Fruit fly (Drosophila melanogaster) whole organism, embryonic: ENCODE measurements around the gene CG7272.

Experiments used
- ATbp ChIP-seq: fragments of 200-800 bp; sonication (Bioruptor generic); optimal IDR thresholded peaks from 2 replicates; lab custom pipeline; 2017; ENCODE audit warnings: missing biosample characterization, mild to moderate bottlenecking, missing genetic modification characterization, missing genetic modification reagents
- Aef1 ChIP-seq: fragments of 200-800 bp; sonication (Bioruptor generic); IDR thresholded peaks from 3 replicates; pipeline ENCODE4 v1.3.6; 2022; ENCODE audit warnings: missing biosample characterization, missing genetic modification characterization
- Atf3 ChIP-seq: fragments of 200-800 bp; sonication (Bioruptor generic); optimal IDR thresholded peaks from 3 replicates; lab custom pipeline; 2016; ENCODE audit warnings: missing biosample characterization, missing genetic modification characterization
- C15 ChIP-seq: fragments of 200-800 bp; sonication (Bioruptor generic); IDR thresholded peaks from 3 replicates; pipeline ENCODE4 v1.3.6; 2022; ENCODE audit warnings: missing biosample characterization, missing genetic modification characterization
- CG10147 ChIP-seq: fragments of 200-800 bp; sonication (Bioruptor generic); optimal IDR thresholded peaks from 2 replicates; lab custom pipeline; 2019; ENCODE audit warnings: missing biosample characterization, mild to moderate bottlenecking, missing genetic modification characterization, moderate library complexity
- CG10565 ChIP-seq: fragments of 200-800 bp; sonication (Bioruptor generic); optimal IDR thresholded peaks from 3 replicates; lab custom pipeline; 2016; ENCODE audit warnings: missing biosample characterization, mild to moderate bottlenecking, missing genetic modification characterization
- CG12942 ChIP-seq: fragments of 200-800 bp; sonication (Bioruptor generic); optimal IDR thresholded peaks from 3 replicates; lab custom pipeline; 2016; ENCODE audit warnings: missing biosample characterization, missing genetic modification characterization
- CG13287 ChIP-seq: fragments of 200-800 bp; sonication (Bioruptor generic); IDR thresholded peaks from 2 replicates; pipeline ENCODE4 v1.3.6; 2022; ENCODE audit warnings: missing biosample characterization, missing genetic modification characterization; ENCODE audit not compliant: partially characterized antibody
- CG13624 ChIP-seq: fragments of 200-800 bp; sonication (Bioruptor generic); optimal IDR thresholded peaks from 2 replicates; lab custom pipeline; 2016; ENCODE audit warnings: missing biosample characterization, missing genetic modification characterization
- CG1529 ChIP-seq: fragments of 200-800 bp; sonication (Bioruptor generic); optimal IDR thresholded peaks from 3 replicates; lab custom pipeline; 2018; ENCODE audit warnings: missing biosample characterization, missing genetic modification characterization
- CG17385 ChIP-seq: fragments of 200-800 bp; sonication (Bioruptor generic); optimal IDR thresholded peaks from 3 replicates; lab custom pipeline; 2018; ENCODE audit warnings: missing biosample characterization, mild to moderate bottlenecking, missing genetic modification characterization
- CG17568 ChIP-seq: fragments of 200-800 bp; sonication (Bioruptor generic); optimal IDR thresholded peaks from 2 replicates; lab custom pipeline; 2018; ENCODE audit warnings: missing biosample characterization, mild to moderate bottlenecking, missing genetic modification characterization, moderate library complexity
- CG3163 ChIP-seq: fragments of 200-800 bp; sonication (Bioruptor generic); optimal IDR thresholded peaks from 3 replicates; lab custom pipeline; 2016; ENCODE audit warnings: missing biosample characterization, missing genetic modification characterization
- CG32532 ChIP-seq: fragments of 200-800 bp; sonication (Bioruptor generic); IDR thresholded peaks from 2 replicates; pipeline ENCODE4 v1.3.6; 2022; ENCODE audit warnings: missing biosample characterization, missing genetic modification characterization
- CG34376 ChIP-seq: fragments of 200-800 bp; sonication (Bioruptor generic); optimal IDR thresholded peaks from 2 replicates; lab custom pipeline; 2018; ENCODE audit warnings: missing biosample characterization, mild to moderate bottlenecking, missing genetic modification characterization
- CG4282 ChIP-seq: fragments of 200-800 bp; sonication (Bioruptor generic); optimal IDR thresholded peaks from 2 replicates; lab custom pipeline; 2016; ENCODE audit warnings: missing biosample characterization, missing genetic modification characterization
- CG5180 ChIP-seq: fragments of 200-800 bp; sonication (Bioruptor generic); optimal IDR thresholded peaks from 3 replicates; lab custom pipeline; 2017; ENCODE audit warnings: missing biosample characterization, missing genetic modification characterization, mild to moderate bottlenecking, moderate library complexity, missing genetic modification reagents
- CG6683 ChIP-seq: fragments of 200-800 bp; sonication (Bioruptor generic); optimal IDR thresholded peaks from 2 replicates; lab custom pipeline; 2017; ENCODE audit warnings: missing biosample characterization, mild to moderate bottlenecking, missing genetic modification characterization, missing genetic modification reagents
- CG7357 ChIP-seq: fragments of 200-800 bp; sonication (Bioruptor generic); IDR thresholded peaks from 3 replicates; pipeline ENCODE4 v1.3.6; 2022; ENCODE audit warnings: missing biosample characterization, missing genetic modification characterization
- CG9797 ChIP-seq: fragments of 200-800 bp; sonication (Bioruptor generic); optimal IDR thresholded peaks from 3 replicates; lab custom pipeline; 2018; ENCODE audit warnings: missing biosample characterization, mild to moderate bottlenecking, missing genetic modification characterization
- CG9876 ChIP-seq: fragments of 200-800 bp; sonication (Bioruptor generic); optimal IDR thresholded peaks from 2 replicates; lab custom pipeline; 2016; ENCODE audit warnings: missing biosample characterization, missing genetic modification characterization
- D19B ChIP-seq: fragments of 200-800 bp; sonication (Bioruptor generic); optimal IDR thresholded peaks from 2 replicates; lab custom pipeline; 2017; ENCODE audit warnings: missing biosample characterization, mild to moderate bottlenecking, missing genetic modification characterization
- HmgZ ChIP-seq: fragments of 200-800 bp; sonication (Bioruptor generic); optimal IDR thresholded peaks from 2 replicates; lab custom pipeline; 2018; ENCODE audit warnings: missing biosample characterization, mild to moderate bottlenecking, missing genetic modification characterization
- Hr78 ChIP-seq, 2 experiments: fragments of 200-800 bp in 1 of 2; fragments of >200 bp in 1 of 2; sonication (Bioruptor generic) in 1 of 2; optimal IDR thresholded peaks; 2 replicates each; lab custom pipeline; 2017 to 2019; ENCODE audit warnings: missing biosample characterization in 2 of 2, missing genetic modification characterization in 2 of 2, mild to moderate bottlenecking in 1 of 2, moderate library complexity in 1 of 2
- MBD-R2 ChIP-seq: fragments of 200-800 bp; sonication (Bioruptor generic); IDR thresholded peaks from 2 replicates; pipeline ENCODE4 v1.3.6; 2022; ENCODE audit warnings: missing biosample characterization, missing genetic modification characterization
- Med ChIP-seq: fragments of 200-800 bp; sonication (Bioruptor generic); peaks from one replicate; lab custom pipeline; 2016; ENCODE audit warnings: missing biosample characterization, missing genetic modification characterization, mild to moderate bottlenecking, inconsistent platforms, moderate library complexity
- NC2α ChIP-seq: fragments of 200-800 bp; sonication (Bioruptor generic); optimal IDR thresholded peaks from 2 replicates; lab custom pipeline; 2016; ENCODE audit warnings: missing biosample characterization, missing genetic modification characterization
- Neu2 ChIP-seq: fragments of 200-800 bp; sonication (Bioruptor generic); optimal IDR thresholded peaks from 3 replicates; lab custom pipeline; 2016; ENCODE audit warnings: missing biosample characterization, missing genetic modification characterization, borderline replicate concordance
- Taf1 ChIP-seq: fragments of 200-800 bp; sonication (Bioruptor generic); IDR thresholded peaks from 2 replicates; pipeline ENCODE4 v1.3.6; 2022; ENCODE audit warnings: missing biosample characterization, missing genetic modification characterization
- Tbp ChIP-seq: fragments of >200 bp; optimal IDR thresholded peaks from 2 replicates; lab custom pipeline; 2018; ENCODE audit warnings: missing biosample characterization, missing genetic modification characterization
- Usf ChIP-seq: fragments of 200-800 bp; sonication (Bioruptor generic); optimal IDR thresholded peaks from 2 replicates; lab custom pipeline; 2017; ENCODE audit warnings: missing genotype, missing biosample characterization, missing genetic modification characterization
- ara ChIP-seq: fragments of 200-800 bp; sonication (Bioruptor generic); IDR thresholded peaks from 2 replicates; pipeline ENCODE4 v1.3.6; 2022; ENCODE audit warnings: missing biosample characterization, missing genetic modification characterization
- ash1 ChIP-seq: fragments of 200-800 bp; sonication (Bioruptor generic); optimal IDR thresholded peaks from 2 replicates; lab custom pipeline; 2018; ENCODE audit warnings: missing biosample characterization, mild to moderate bottlenecking, missing genetic modification characterization
- bowl ChIP-seq: fragments of 200-800 bp; sonication (Bioruptor generic); IDR thresholded peaks from 2 replicates; pipeline ENCODE4 v1.3.6; 2022; ENCODE audit warnings: missing biosample characterization, missing genetic modification characterization
- br ChIP-seq: fragments of >200 bp; optimal IDR thresholded peaks from 2 replicates; lab custom pipeline; 2017
- cad ChIP-seq: fragments of >200 bp; optimal IDR thresholded peaks from 2 replicates; lab custom pipeline; 2017; ENCODE audit warnings: missing biosample characterization, missing genetic modification characterization
- chm ChIP-seq: fragments of 200-800 bp; sonication (Bioruptor generic); IDR thresholded peaks from 2 replicates; pipeline ENCODE4 v1.3.6; 2022; ENCODE audit warnings: missing biosample characterization, missing genetic modification characterization
- ci ChIP-seq: fragments of 200-800 bp; sonication (Bioruptor generic); IDR thresholded peaks from 3 replicates; pipeline ENCODE4 v1.3.6; 2022; ENCODE audit warnings: missing biosample characterization, missing genetic modification characterization
- dm ChIP-seq: fragments of 200-800 bp; sonication (Bioruptor generic); optimal IDR thresholded peaks from 3 replicates; lab custom pipeline; 2016; ENCODE audit warnings: missing biosample characterization, missing genetic modification characterization
- fd96Cb ChIP-seq: fragments of 200-800 bp; sonication (Bioruptor generic); optimal IDR thresholded peaks from 2 replicates; lab custom pipeline; 2018; ENCODE audit warnings: missing biosample characterization, mild to moderate bottlenecking, missing genetic modification characterization, moderate library complexity
- grn ChIP-seq: fragments of 200-800 bp; sonication (Bioruptor generic); optimal IDR thresholded peaks from 3 replicates; lab custom pipeline; 2017; ENCODE audit warnings: missing biosample characterization, missing genetic modification characterization
- gt ChIP-seq: fragments of 200-800 bp; sonication (Bioruptor generic); IDR thresholded peaks from 2 replicates; pipeline ENCODE4 v1.3.6; 2022; ENCODE audit warnings: missing biosample characterization, missing genetic modification characterization
- ham ChIP-seq: fragments of 200-800 bp; sonication (Bioruptor generic); IDR thresholded peaks from 2 replicates; pipeline ENCODE4 v1.3.6; 2022; ENCODE audit warnings: missing biosample characterization, missing genetic modification characterization
- hbn ChIP-seq: fragments of 200-800 bp; sonication (Bioruptor generic); IDR thresholded peaks from 2 replicates; pipeline ENCODE4 v1.3.6; 2022; ENCODE audit warnings: missing biosample characterization, missing genetic modification characterization; ENCODE audit not compliant: partially characterized antibody
- jigr1 ChIP-seq: fragments of 200-800 bp; sonication (Bioruptor generic); IDR thresholded peaks from 3 replicates; pipeline ENCODE4 v1.3.6; 2022; ENCODE audit warnings: missing biosample characterization, missing genetic modification characterization
- jing ChIP-seq: fragments of 200-800 bp; sonication (Bioruptor generic); optimal IDR thresholded peaks from 2 replicates; lab custom pipeline; 2018; ENCODE audit warnings: missing biosample characterization, mild to moderate bottlenecking, missing genetic modification characterization
- nerfin-2 ChIP-seq: fragments of 200-800 bp; sonication (Bioruptor generic); IDR thresholded peaks from 2 replicates; pipeline ENCODE4 v1.3.6; 2022; ENCODE audit warnings: missing biosample characterization, missing genetic modification characterization; ENCODE audit not compliant: partially characterized antibody
- nom ChIP-seq: fragments of 200-800 bp; sonication (Bioruptor generic); optimal IDR thresholded peaks from 2 replicates; lab custom pipeline; 2017; ENCODE audit warnings: missing biosample characterization, missing genetic modification characterization, mild to moderate bottlenecking, moderate library complexity, missing genetic modification reagents
- pan ChIP-seq, 4 experiments: fragments of >200 bp in 3 of 4; fragments of 200-800 bp in 1 of 4; sonication (Bioruptor generic) in 1 of 4; optimal IDR thresholded peaks in 3 of 4; IDR thresholded peaks in 1 of 4; 2 replicates each; pipeline versions ENCODE4 v1.3.6 to Lab custom; 2017 to 2022; ENCODE audit warnings: missing biosample characterization in 2 of 4, missing genetic modification characterization in 2 of 4, mixed read lengths in 1 of 4
- tup ChIP-seq: fragments of 200-800 bp; sonication (Bioruptor generic); optimal IDR thresholded peaks from 2 replicates; lab custom pipeline; 2016; ENCODE audit warnings: missing biosample characterization, mild to moderate bottlenecking, missing genetic modification characterization, moderate library complexity
- vvl ChIP-seq: fragments of 200-800 bp; sonication (Bioruptor generic); IDR thresholded peaks from 2 replicates; pipeline ENCODE4 v1.3.6; 2022; ENCODE audit warnings: missing biosample characterization, missing genetic modification characterization
- zf30C ChIP-seq: fragments of 200-800 bp; sonication (Bioruptor generic); optimal IDR thresholded peaks from 3 replicates; lab custom pipeline; 2018; ENCODE audit warnings: missing biosample characterization, mild to moderate bottlenecking, missing genetic modification characterization

Gene CG7272

DNA sequence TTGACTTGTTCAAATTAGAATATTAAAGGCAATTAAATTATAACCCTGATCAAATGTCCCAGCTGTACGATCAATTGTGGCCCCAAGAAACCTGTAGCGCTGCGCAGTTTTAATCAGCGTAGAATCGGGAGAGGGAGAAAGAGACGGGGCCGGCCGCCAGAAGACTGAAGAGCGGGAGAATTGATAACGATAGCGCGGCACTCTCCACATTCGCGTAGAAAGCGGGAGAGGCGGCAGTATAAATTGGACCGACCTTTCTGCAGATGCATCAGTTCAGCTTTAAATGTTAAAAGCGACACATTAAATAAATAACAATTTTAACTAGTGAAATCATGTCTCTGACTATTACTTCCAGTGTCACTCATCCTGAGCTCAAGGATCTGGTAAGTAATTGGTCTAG, 10.0 kb downstream of the CG7272 start, which contains the start of gene MsrA (continued):
- TF ChIP-seq ATbp (no peak), CG32532 (GFP tag; lab: Robert Waterston, UW) (peak; percentile 35; the same call in 1 of the 2 replicates), nom (GFP tag; lab: Kevin White, UChicago) (peak; percentile 58), Med (GFP tag; lab: Kevin White, UChicago) (peak; percentile 44), C15 (no peak), vvl (GFP tag; lab: Robert Waterston, UW) (no peak), jing (no peak), grn (GFP tag; lab: Kevin White, UChicago) (peak; percentile 45), CG10147 (GFP tag; lab: Kevin White, UChicago) (no peak), CG5180 (GFP tag; lab: Kevin White, UChicago) (no peak), CG10565 (GFP tag; lab: Kevin White, UChicago) (no peak), ara (GFP tag; lab: Robert Waterston, UW) (no peak), Usf (GFP tag; lab: Kevin White, UChicago) (no peak), bowl (no peak), MBD-R2 (GFP tag; lab: Robert Waterston, UW) (no peak), Taf1 (no peak), CG7357 (no peak), CG12942 (GFP tag; lab: Kevin White, UChicago) (no peak), HmgZ (tag; lab: Kevin White, UChicago) (no peak), br (lab: Kevin White, UChicago) (no peak), nerfin-2 (no peak), ash1 (GFP tag; lab: Kevin White, UChicago) (no peak), Neu2 (GFP tag; lab: Kevin White, UChicago) (no peak), CG17568 (no peak), ci (GFP tag; lab: Robert Waterston, UW) (0 out of 3 replicates have a peak, but pooled peaks have one; percentile 29), cad (GFP tag; lab: Kevin White, UChicago) (no peak), fd96Cb (tag; lab: Kevin White, UChicago) (no peak), CG3163 (GFP tag; lab: Kevin White, UChicago) (peak; percentile 59), pan (optimal IDR thresholded peaks at IDR 0.05; lab: Kevin White, UChicago) (no peak), pan (GFP tag; optimal IDR thresholded peaks at IDR 0.05 in 1 of 2, IDR thresholded peaks at IDR 0.05 in 1 of 2) (no peak), chm (no peak), CG6683 (GFP tag; lab: Kevin White, UChicago) (no peak), CG34376 (GFP tag; lab: Kevin White, UChicago) (peak; percentile 28), Hr78 (GFP tag; optimal IDR thresholded peaks at IDR 0.05; lab: Kevin White, UChicago) (no peak), CG13287 (GFP tag; lab: Robert Waterston, UW) (no peak; the same call in 1 of the 2 replicates), tup (GFP tag; lab: Kevin White, UChicago) (no peak), hbn (GFP tag; lab: Robert Waterston, UW) (no peak), jigr1 (GFP tag; lab: Robert Waterston, UW) (no peak), CG1529 (no peak), dm (GFP tag; lab: Kevin White, UChicago) (no peak), zf30C (GFP tag; lab: Kevin White, UChicago) (no peak), CG17385 (peak; percentile 16), CG4282 (GFP tag; lab: Kevin White, UChicago) (no peak), CG9876 (no peak), ham (GFP tag; lab: Robert Waterston, UW) (no peak), CG13624 (no peak), NC2α (GFP tag; lab: Kevin White, UChicago) (no peak), Tbp (GFP tag; lab: Kevin White, UChicago) (no peak), CG9797 (GFP tag; lab: Kevin White, UChicago) (no peak), gt (no peak), Aef1 (GFP tag; lab: Robert Waterston, UW) (no peak), Atf3 (no peak), D19B (no peak)
